Worm (Caenorhabditis elegans) whole organism, L4 larva: ENCODE measurements around the gene T27E9.2.
"Not testable (repeated sequence)": the region's sequence is repeated elsewhere in the genome, so short reads cannot be mapped to it uniquely, and the experiment has no call there.

Source experiments
- F10B5.3 ChIP-seq: sonication (generic microtip); optimal IDR thresholded peaks from 2 replicates; lab custom pipeline; 2016; ENCODE audit warnings: mild to moderate bottlenecking, missing genetic modification characterization, missing compliant biosample characterization
- Y48G9A.11 ChIP-seq: fragments of 200-800 bp; sonication (Bioruptor generic); IDR thresholded peaks from 2 replicates; pipeline ENCODE4 v1.3.6; 2022; ENCODE audit warnings: missing genetic modification reagents, missing genetic modification characterization, missing compliant biosample characterization
- Y75B8A.6 ChIP-seq: fragments of 200-800 bp; sonication (Bioruptor generic); IDR thresholded peaks from 2 replicates; pipeline ENCODE4 v1.3.6; 2022; ENCODE audit warnings: missing genetic modification reagents, missing genetic modification characterization, missing compliant biosample characterization
- aha-1 ChIP-seq: fragments of 150-350 bp; peaks from one replicate; lab custom pipeline; 2014; ENCODE audit warnings: missing biosample characterization, missing genetic modification characterization
- arid-1 ChIP-seq: fragments of 200-800 bp; sonication (Bioruptor generic); conservative IDR thresholded peaks from 2 replicates; pipeline ENCODE4 v1.3.6; 2022; ENCODE audit warnings: missing genetic modification reagents, missing genetic modification characterization, missing compliant biosample characterization
- attf-4 ChIP-seq: sonication (generic microtip); optimal IDR thresholded peaks from 3 replicates; lab custom pipeline; 2017; ENCODE audit warnings: missing biosample characterization, missing genetic modification characterization
- ceh-20 ChIP-seq: fragments of 200-800 bp; sonication (Bioruptor generic); IDR thresholded peaks from 2 replicates; pipeline ENCODE4 v1.3.6; 2022; ENCODE audit warnings: missing genetic modification reagents, missing genetic modification characterization, missing compliant biosample characterization
- cey-2 ChIP-seq: sonication (generic microtip); optimal IDR thresholded peaks from 3 replicates; lab custom pipeline; 2017; ENCODE audit warnings: missing genetic modification characterization, mild to moderate bottlenecking, missing compliant biosample characterization, antibody characterized with exemption, borderline replicate concordance; ENCODE audit not compliant: insufficient read depth
- ctbp-1 ChIP-seq: fragments of 200-800 bp; sonication (Bioruptor generic); IDR thresholded peaks from 2 replicates; pipeline ENCODE4 v1.3.6; 2022; ENCODE audit warnings: missing genetic modification reagents, missing genetic modification characterization, missing compliant biosample characterization
- daf-12 ChIP-seq: fragments of 150-350 bp; optimal IDR thresholded peaks from 2 replicates; lab custom pipeline; 2014; ENCODE audit warnings: missing biosample characterization, missing genetic modification reagents, missing genetic modification characterization
- dmd-6 ChIP-seq: fragments of 200-800 bp; sonication (Bioruptor generic); IDR thresholded peaks from 2 replicates; pipeline ENCODE4 v1.3.6; 2022; ENCODE audit warnings: missing genetic modification reagents, missing genetic modification characterization, missing compliant biosample characterization
- dmd-8 ChIP-seq: fragments of 200-800 bp; sonication (Bioruptor generic); IDR thresholded peaks from 2 replicates; pipeline ENCODE4 v1.3.6; 2022; ENCODE audit warnings: missing genetic modification characterization, missing compliant biosample characterization
- duxl-1 ChIP-seq: sonication (generic microtip); optimal IDR thresholded peaks from 2 replicates; lab custom pipeline; 2016; ENCODE audit warnings: mild to moderate bottlenecking, missing genetic modification characterization, moderate library complexity, missing compliant biosample characterization; ENCODE audit not compliant: poor library complexity
- dve-1 ChIP-seq: sonication (generic microtip); optimal IDR thresholded peaks from 2 replicates; lab custom pipeline; 2017; ENCODE audit warnings: antibody characterized with exemption, mild to moderate bottlenecking, missing genetic modification characterization, missing compliant biosample characterization; ENCODE audit not compliant: insufficient read depth
- egl-43 ChIP-seq: fragments of 200-800 bp; sonication (Bioruptor generic); IDR thresholded peaks from 2 replicates; pipeline ENCODE4 v1.3.6; 2022; ENCODE audit warnings: missing genetic modification reagents, missing genetic modification characterization, missing compliant biosample characterization
- hif-1 ChIP-seq, 2 experiments: sonication (generic microtip); optimal IDR thresholded peaks; 2 replicates each; lab custom pipeline; 2016 to 2017; ENCODE audit warnings: missing compliant biosample characterization in 2 of 2, missing genetic modification characterization in 2 of 2, missing genetic modification reagents in 2 of 2, missing genotype in 2 of 2, mild to moderate bottlenecking in 1 of 2
- hmg-1.1 ChIP-seq: fragments of 200-800 bp; sonication (Bioruptor generic); IDR thresholded peaks from 2 replicates; pipeline ENCODE4 v1.3.6; 2022; ENCODE audit warnings: missing genetic modification reagents, missing genetic modification characterization, missing compliant biosample characterization
- lin-29 ChIP-seq: fragments of 200-800 bp; sonication (Bioruptor generic); IDR thresholded peaks from 2 replicates; pipeline ENCODE4 v1.3.6; 2022; ENCODE audit warnings: missing genetic modification reagents, missing genetic modification characterization, missing compliant biosample characterization
- lin-39 ChIP-seq: fragments of 150-350 bp; optimal IDR thresholded peaks from 2 replicates; lab custom pipeline; 2014; ENCODE audit warnings: missing biosample characterization, missing genetic modification reagents, missing genetic modification characterization
- lir-3 ChIP-seq: sonication (generic microtip); optimal IDR thresholded peaks from 2 replicates; lab custom pipeline; 2016; ENCODE audit warnings: mild to moderate bottlenecking, missing genetic modification characterization, missing compliant biosample characterization
- madf-9 ChIP-seq: fragments of 200-800 bp; sonication (Bioruptor generic); conservative IDR thresholded peaks from 2 replicates; pipeline ENCODE4 v1.3.6; 2022; ENCODE audit warnings: missing genetic modification reagents, missing genetic modification characterization, missing compliant biosample characterization
- mdl-1 ChIP-seq, 2 experiments: fragments of 150-350 bp in 1 of 2; sonication (generic microtip) in 1 of 2; optimal IDR thresholded peaks; 2 replicates each; lab custom pipeline; 2014 to 2017; ENCODE audit warnings: missing biosample characterization in 2 of 2, missing genetic modification characterization in 2 of 2
- mep-1 ChIP-seq: fragments of 150-350 bp; sonication (generic microtip); optimal IDR thresholded peaks from 3 replicates; lab custom pipeline; 2014; ENCODE audit warnings: missing biosample characterization, missing genetic modification characterization
- mxl-2 ChIP-seq: fragments of 200-800 bp; sonication (Bioruptor generic); conservative IDR thresholded peaks from 2 replicates; pipeline ENCODE4 v1.3.6; 2022; ENCODE audit warnings: missing genetic modification reagents, missing genetic modification characterization, missing compliant biosample characterization
- mxl-3 ChIP-seq: fragments of 200-800 bp; sonication (Bioruptor generic); optimal IDR thresholded peaks from 2 replicates; lab custom pipeline; 2018; ENCODE audit warnings: mild to moderate bottlenecking, missing genetic modification characterization, missing compliant biosample characterization
- nhr-11 ChIP-seq: fragments of 150-350 bp; optimal IDR thresholded peaks from 2 replicates; lab custom pipeline; 2014; ENCODE audit warnings: missing biosample characterization, missing genetic modification characterization
- nhr-111 ChIP-seq: fragments of 200-800 bp; sonication (Bioruptor generic); optimal IDR thresholded peaks from 2 replicates; lab custom pipeline; 2018; ENCODE audit warnings: mild to moderate bottlenecking, missing genetic modification characterization, missing compliant biosample characterization
- nhr-41 ChIP-seq: fragments of 200-800 bp; sonication (Bioruptor generic); IDR thresholded peaks from 2 replicates; pipeline ENCODE4 v1.3.6; 2022; ENCODE audit warnings: missing genetic modification reagents, missing genetic modification characterization, missing compliant biosample characterization
- nhr-76 ChIP-seq: fragments of 150-350 bp; optimal IDR thresholded peaks from 2 replicates; lab custom pipeline; 2014; ENCODE audit warnings: missing biosample characterization, missing genetic modification characterization
- pha-4 ChIP-seq, 2 experiments: fragments of 150-350 bp in 1 of 2; fragments of 200-800 bp in 1 of 2; sonication (Bioruptor generic) in 1 of 2; IDR thresholded peaks in 1 of 2; optimal IDR thresholded peaks in 1 of 2; 2 replicates each; pipeline versions ENCODE4 v1.3.6 to Lab custom; 2014 to 2022; ENCODE audit warnings: missing genetic modification characterization in 2 of 2, missing genetic modification reagents in 2 of 2, missing biosample characterization in 1 of 2, missing compliant biosample characterization in 1 of 2
- php-3 ChIP-seq: fragments of 200-800 bp; sonication (Bioruptor generic); IDR thresholded peaks from 2 replicates; pipeline ENCODE4 v1.3.6; 2022; ENCODE audit warnings: missing genetic modification reagents, missing genetic modification characterization, missing compliant biosample characterization
- saeg-2 ChIP-seq: fragments of 200-800 bp; sonication (Bioruptor generic); IDR thresholded peaks from 2 replicates; pipeline ENCODE4 v1.3.6; 2022; ENCODE audit warnings: missing genetic modification reagents, missing genetic modification characterization, missing compliant biosample characterization
- snpc-1.2 ChIP-seq: fragments of 200-800 bp; sonication (Bioruptor generic); IDR thresholded peaks from 2 replicates; pipeline ENCODE4 v1.3.6; 2022; ENCODE audit warnings: missing genetic modification reagents, missing genetic modification characterization, missing compliant biosample characterization
- snpc-4 ChIP-seq: fragments of 150-350 bp; optimal IDR thresholded peaks from 2 replicates; lab custom pipeline; 2014; ENCODE audit warnings: missing biosample characterization, missing genetic modification characterization
- unc-130 ChIP-seq: sonication (generic microtip); optimal IDR thresholded peaks from 2 replicates; lab custom pipeline; 2016; ENCODE audit warnings: missing genetic modification reagents, missing genetic modification characterization, missing compliant biosample characterization
- unc-39 ChIP-seq: sonication (generic microtip); optimal IDR thresholded peaks from 2 replicates; lab custom pipeline; 2017; ENCODE audit warnings: missing biosample characterization, missing genetic modification characterization
- unc-62 ChIP-seq, 3 experiments: fragments of 150-350 bp in 1 of 3; sonication (generic microtip); optimal IDR thresholded peaks in 2 of 3; peaks in 1 of 3; 1 replicate in 1 of 3; 2 replicates in 2 of 3; lab custom pipeline; 2014 to 2017; ENCODE audit warnings: missing biosample characterization in 3 of 3, missing genetic modification characterization in 3 of 3, missing genetic modification reagents in 3 of 3, missing genotype in 1 of 3
- zag-1 ChIP-seq: fragments of 150-350 bp; optimal IDR thresholded peaks from 2 replicates; lab custom pipeline; 2014; ENCODE audit warnings: missing biosample characterization, missing genetic modification characterization
- zfp-2 ChIP-seq: sonication (generic microtip); optimal IDR thresholded peaks from 2 replicates; lab custom pipeline; 2016; ENCODE audit warnings: mild to moderate bottlenecking, missing genetic modification characterization, missing compliant biosample characterization
- zfp-3 ChIP-seq: fragments of 200-800 bp; sonication (Bioruptor generic); conservative IDR thresholded peaks from 2 replicates; pipeline ENCODE4 v1.3.6; 2022; ENCODE audit warnings: missing genetic modification reagents, missing genetic modification characterization, missing compliant biosample characterization

The T27E9.2 gene

DNA sequence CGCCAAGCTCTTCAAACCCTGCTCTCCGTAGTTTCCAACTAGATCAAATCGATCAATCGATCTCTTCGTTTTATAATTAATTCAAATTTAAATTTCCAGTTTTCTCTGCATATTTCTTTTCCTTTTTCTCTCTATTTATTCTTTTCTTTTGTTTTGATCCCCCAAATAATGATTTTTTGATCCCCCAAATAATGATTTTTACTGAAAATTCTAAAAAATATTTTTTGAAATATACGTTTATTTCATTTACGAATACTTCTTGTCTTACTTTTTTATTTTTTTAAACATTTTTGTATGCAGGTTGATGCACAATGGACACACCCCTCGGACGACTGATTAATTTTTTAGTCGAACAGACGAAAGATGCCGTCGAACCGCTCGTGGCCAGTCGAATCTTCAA is 41.0 kb upstream of the T27E9.2 start, which contains the start of gene T28A8.4:
TSS of gene T28A8.4 (plus strand) at position 301 of the 400 bp plus-strand sequence.
- TF ChIP-seq cey-2 (tag; lab: Kevin White, UChicago) (no peak), duxl-1 (tag; lab: Kevin White, UChicago) (no peak), mdl-1 (tag; optimal IDR thresholded peaks at IDR 0.05; lab: Kevin White, UChicago) (no peak), attf-4 (tag; lab: Kevin White, UChicago) (no peak), mxl-3 (GFP tag; lab: Kevin White, UChicago) (no peak), nhr-41 (GFP tag; lab: Robert Waterston, UW) (no peak), mep-1 (tag; lab: Kevin White, UChicago) (no peak), unc-39 (tag; lab: Kevin White, UChicago) (no peak), dmd-8 (GFP tag; lab: Robert Waterston, UW) (no peak), snpc-1.2 (GFP tag; lab: Robert Waterston, UW) (no peak), madf-9 (GFP tag; lab: Robert Waterston, UW) (no peak), lir-3 (tag; lab: Kevin White, UChicago) (no peak), Y48G9A.11 (GFP tag; lab: Robert Waterston, UW) (no peak), snpc-4 (no peak), nhr-111 (GFP tag; lab: Kevin White, UChicago) (no peak), egl-43 (no peak), mxl-2 (no peak), hmg-1.1 (GFP tag; lab: Robert Waterston, UW) (no peak), Y75B8A.6 (GFP tag; lab: Robert Waterston, UW) (no peak), pha-4 (GFP tag; IDR thresholded peaks at IDR 0.05; lab: Robert Waterston, UW) (no peak), pha-4 (tag; optimal IDR thresholded peaks at IDR 0.05; lab: Kevin White, UChicago) (no peak)
- TF ChIP-seq, all 104 proteins: peak for 0

DNA sequence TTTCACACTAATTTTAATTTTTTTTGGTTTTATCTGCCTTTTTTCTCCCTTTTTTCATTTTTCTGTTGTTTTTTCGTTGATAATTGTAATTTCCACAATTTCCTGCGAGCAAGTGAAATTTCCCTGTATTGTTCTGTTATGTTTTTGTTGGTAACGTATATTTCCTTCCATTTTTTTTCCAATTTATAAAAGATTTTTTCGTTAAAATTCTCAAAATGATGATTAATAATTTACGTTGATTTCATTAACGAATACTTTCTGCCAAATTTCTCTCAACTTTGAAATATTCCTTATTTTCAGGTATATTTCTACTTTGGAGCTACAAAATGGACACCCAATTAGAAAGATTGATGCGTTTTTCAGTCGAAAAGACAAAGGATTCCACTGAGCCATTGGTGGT is 40.1 kb upstream of the T27E9.2 start, which contains the start of gene T28A8.8:
TSS of gene T28A8.8 (plus strand) at position 301 of the 400 bp plus-strand sequence.
- TF ChIP-seq arid-1 (GFP tag; lab: Robert Waterston, UW), result no peak
- no peak for TF ChIP-seq nhr-76 (tag; lab: Kevin White, UChicago)
- TF ChIP-seq, all 104 proteins: peak for 0

DNA sequence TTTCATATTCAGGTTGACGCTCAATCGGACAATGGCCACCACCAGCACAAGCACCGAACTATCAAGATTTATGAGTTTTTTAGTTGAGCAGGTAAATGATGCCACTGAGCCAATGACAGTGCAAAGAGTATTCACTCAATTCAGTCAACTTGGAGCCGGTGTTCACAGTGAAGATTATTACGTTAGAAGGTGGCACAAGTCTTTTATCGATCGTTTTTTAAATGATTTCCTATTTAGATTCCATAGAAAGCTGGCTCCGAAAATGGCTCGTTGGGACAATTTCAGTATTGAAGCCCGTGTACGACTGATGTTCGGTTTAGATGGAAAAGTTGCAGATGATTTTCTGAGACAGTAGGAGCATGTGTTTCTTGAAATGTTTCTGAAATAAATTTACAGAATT is 39.2 kb upstream of the T27E9.2 start, which contains the start of gene T28A8.5:
TSS of gene T28A8.5 (plus strand) at position 32 of the 400 bp plus-strand sequence.
- TF ChIP-seq unc-62 (GFP tag; optimal IDR thresholded peaks at IDR 0.05 in 1 of 2; lab: Kevin White, UChicago), result peak in 1 of 2 experiments; percentile 60
- TF ChIP-seq unc-62 (tag; optimal IDR thresholded peaks at IDR 0.05; lab: Kevin White, UChicago), result no peak
- TF ChIP-seq zfp-2 (tag; lab: Kevin White, UChicago), result no peak
- no peak for TF ChIP-seq F10B5.3
- peak; percentile 88 for TF ChIP-seq aha-1

DNA sequence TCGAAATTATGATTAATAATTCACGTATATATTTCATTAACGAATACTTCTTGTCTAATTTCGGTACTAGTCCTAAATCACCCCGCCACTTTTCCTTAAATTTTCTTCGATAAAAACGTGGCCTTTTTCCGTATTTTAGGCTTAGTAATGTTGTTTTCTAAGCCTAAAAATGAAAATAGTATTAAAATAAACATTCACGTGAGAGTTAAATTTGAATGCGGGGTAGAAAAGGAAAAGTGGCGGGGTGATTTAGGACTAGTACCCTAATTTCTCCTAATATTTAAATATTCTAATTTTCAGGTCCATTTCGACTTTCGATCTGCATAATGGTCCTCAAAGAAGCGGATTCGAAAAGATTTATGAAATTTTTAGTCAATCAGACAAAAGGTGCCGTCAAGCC is 36.5 kb upstream of the T27E9.2 start, which contains the start of gene T28A8.6:
TSS of gene T28A8.6 (plus strand) at position 301 of the 400 bp plus-strand sequence.
- not testable (repeated sequence) for TF ChIP-seq dve-1 (tag; lab: Kevin White, UChicago); lin-39; daf-12 (tag; lab: Kevin White, UChicago)

DNA sequence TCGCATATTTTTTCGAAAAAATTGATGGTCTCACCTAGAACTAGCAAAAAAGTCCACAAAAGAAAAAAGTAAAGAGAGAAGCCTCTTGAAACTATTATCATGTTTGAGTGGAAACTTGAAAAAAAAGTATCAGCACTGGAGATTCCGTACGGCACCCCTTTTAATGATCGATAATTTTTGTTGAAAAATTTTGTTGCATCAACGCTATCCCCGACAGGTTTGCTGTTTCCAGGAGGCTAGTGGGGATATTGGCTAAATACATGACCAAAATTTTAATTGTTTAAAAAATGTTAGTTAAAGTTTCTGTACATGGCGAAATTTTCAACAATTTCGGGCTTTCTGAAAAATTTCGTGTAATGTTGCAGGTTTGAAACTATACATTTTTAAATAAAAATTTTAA is 33.2 kb upstream of the T27E9.2 start, which contains the start of gene T28A8.2:
TSS of gene T28A8.2 (minus strand) at position 101 of the 400 bp plus-strand sequence.
- TF ChIP-seq zfp-3 (GFP tag; lab: Robert Waterston, UW) (no peak), aha-1 (no peak), hif-1 (tag; optimal IDR thresholded peaks at IDR 0.05; lab: Kevin White, UChicago) (no peak), cey-2 (tag; lab: Kevin White, UChicago) (no peak), arid-1 (GFP tag; lab: Robert Waterston, UW) (no peak), php-3 (no peak), saeg-2 (GFP tag; lab: Robert Waterston, UW) (no peak), F10B5.3 (no peak), Y75B8A.6 (GFP tag; lab: Robert Waterston, UW) (no peak), ctbp-1 (GFP tag; lab: Robert Waterston, UW) (no peak), madf-9 (GFP tag; lab: Robert Waterston, UW) (no peak), unc-62 (GFP tag; optimal IDR thresholded peaks at IDR 0.05 in 1 of 2; lab: Kevin White, UChicago) (no peak), unc-62 (tag; optimal IDR thresholded peaks at IDR 0.05; lab: Kevin White, UChicago) (no peak), unc-130 (GFP tag; lab: Kevin White, UChicago) (no peak), lin-29 (GFP tag; lab: Robert Waterston, UW) (no peak), dmd-6 (GFP tag; lab: Robert Waterston, UW) (no peak), mxl-2 (no peak), zag-1 (tag; lab: Kevin White, UChicago) (no peak), ceh-20 (GFP tag; lab: Robert Waterston, UW) (no peak), nhr-11 (no peak)
